Fruit fly (Drosophila melanogaster): Measurements from ENCODE around the gene bchs.

Gene bchs

DNA sequence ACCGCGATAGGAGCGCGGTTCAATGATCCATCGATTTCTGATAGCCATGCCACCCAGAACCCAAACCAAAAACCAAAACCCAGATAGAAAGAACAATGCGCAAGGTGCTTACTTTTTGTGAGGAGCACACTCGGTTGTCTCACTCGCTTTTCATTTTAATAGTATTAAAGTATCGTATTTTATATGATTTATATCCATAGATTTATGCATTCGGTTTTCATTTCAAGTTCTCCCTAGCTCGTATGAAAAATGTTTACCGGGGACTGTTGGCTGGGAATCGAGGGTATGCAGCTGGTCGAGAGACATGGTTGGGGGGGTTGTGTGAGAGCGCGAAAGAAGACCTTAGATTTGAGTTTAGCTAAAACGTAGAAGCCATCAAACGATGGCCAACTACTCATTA lies 65.0 kb downstream of the bchs start (continued):
- TF ChIP-seq CG30431 (GFP tag; optimal IDR thresholded peaks at IDR 0.05) (no peak), Lpt (GFP tag; optimal IDR thresholded peaks at IDR 0.05) (no peak), Bgb (GFP tag; IDR thresholded peaks at IDR 0.05; ENCODE audit: partially characterized antibody) (no peak), Scr (GFP tag; IDR thresholded peaks at IDR 0.05; ENCODE audit: partially characterized antibody) (no peak), CG10543 (GFP tag; optimal IDR thresholded peaks at IDR 0.05) (no peak), dan (GFP tag; IDR thresholded peaks at IDR 0.05) (no peak), grau (tag; optimal IDR thresholded peaks at IDR 0.05) (peak; percentile 53), Hr78 (GFP tag; optimal IDR thresholded peaks at IDR 0.05) (no peak), kni (GFP tag; optimal IDR thresholded peaks at IDR 0.05) (no peak), CG14667 (GFP tag; IDR thresholded peaks at IDR 0.05) (0 out of 2 replicates have a peak, but pooled peaks have one; percentile 30), danr (GFP tag; IDR thresholded peaks at IDR 0.05) (peak; percentile 22; the same call in 1 of the 2 replicates), Hr51 (GFP tag; optimal IDR thresholded peaks at IDR 0.05) (peak; percentile 7 to 54), Usf (GFP tag; optimal IDR thresholded peaks at IDR 0.05) (no peak), lilli (GFP tag; optimal IDR thresholded peaks at IDR 0.05) (peak; percentile 66), Hmx (GFP tag; optimal IDR thresholded peaks at IDR 0.05) (no peak), z (GFP tag; IDR thresholded peaks at IDR 0.05) (no peak), GATAe (GFP tag; conservative IDR thresholded peaks at IDR 0.05) (no peak; the same call in 1 of the 2 replicates), CG9437 (GFP tag; optimal IDR thresholded peaks at IDR 0.05) (no peak), CG18262 (tag; optimal IDR thresholded peaks at IDR 0.05) (peak; percentile 5), CG18619 (GFP tag; optimal IDR thresholded peaks at IDR 0.05) (peak; percentile 19), CG4424 (GFP tag; optimal IDR thresholded peaks at IDR 0.05) (no peak), ranshi (GFP tag; IDR thresholded peaks at IDR 0.05) (peak; percentile 45; the same call in 1 of the 2 replicates), phol (tag; optimal IDR thresholded peaks at IDR 0.05) (peak; percentile 16), maf-S (GFP tag; optimal IDR thresholded peaks at IDR 0.05) (no peak), CG8281 (tag; optimal IDR thresholded peaks at IDR 0.05) (no peak), CG6813 (GFP tag; optimal IDR thresholded peaks at IDR 0.05) (no peak), CG34422 (GFP tag; IDR thresholded peaks at IDR 0.05) (no peak), ems (GFP tag; optimal IDR thresholded peaks at IDR 0.05) (peak; percentile 50), sqz (GFP tag; optimal IDR thresholded peaks at IDR 0.05) (no peak), da (GFP tag; optimal IDR thresholded peaks at IDR 0.05) (no peak), gem (tag; optimal IDR thresholded peaks at IDR 0.05) (peak; percentile 59), CTCF (GFP tag; optimal IDR thresholded peaks at IDR 0.05) (no peak), CG15269 (tag; optimal IDR thresholded peaks at IDR 0.05) (peak; percentile 48), CG12299 (tag; optimal IDR thresholded peaks at IDR 0.05) (no peak), PHDP (tag; optimal IDR thresholded peaks at IDR 0.05) (peak; percentile 23), slbo (GFP tag; IDR thresholded peaks at IDR 0.05) (peak; percentile 72), CG11093 (GFP tag; IDR thresholded peaks at IDR 0.05) (0 out of 3 replicates have a peak, but pooled peaks have one; percentile 31), sima (GFP tag; optimal IDR thresholded peaks at IDR 0.05) (no peak), CG12236 (GFP tag; optimal IDR thresholded peaks at IDR 0.05) (no peak), Rx (GFP tag; IDR thresholded peaks at IDR 0.05) (no peak), CG12769 (tag; optimal IDR thresholded peaks at IDR 0.05) (peak; percentile 44), CG6272 (GFP tag; IDR thresholded peaks at IDR 0.05) (no peak), chn (GFP tag; optimal IDR thresholded peaks at IDR 0.05) (peak; percentile 5), HmgD (GFP tag; optimal IDR thresholded peaks at IDR 0.05) (no peak), Med (GFP tag) (peak; percentile 91), Dbx (GFP tag; IDR thresholded peaks at IDR 0.05) (peak; percentile 56; the same call in 2 of the 3 replicates), CG9817 (tag; optimal IDR thresholded peaks at IDR 0.05) (no peak), zfh2 (GFP tag; optimal IDR thresholded peaks at IDR 0.05) (peak; percentile 26), CG11723 (GFP tag; optimal IDR thresholded peaks at IDR 0.05) (no peak), repo (GFP tag; optimal IDR thresholded peaks at IDR 0.05) (no peak), CG6854 (GFP tag; optimal IDR thresholded peaks at IDR 0.05) (no peak), tgo (GFP tag; IDR thresholded peaks at IDR 0.05) (peak; percentile 76)
